Worm (Caenorhabditis elegans) whole organism, L1 larva: ENCODE data around the gene ZK697.14.

Source experiments
- aha-1 ChIP-seq: fragments of 150-350 bp; optimal IDR thresholded peaks from 2 replicates; lab custom pipeline; 2014; ENCODE audit warnings: missing biosample characterization, missing genetic modification characterization
- aly-2 ChIP-seq: fragments of 150-350 bp; optimal IDR thresholded peaks from 2 replicates; lab custom pipeline; 2014; ENCODE audit warnings: missing biosample characterization, missing genetic modification characterization
- ceh-63 ChIP-seq: fragments of 200-800 bp; sonication (Bioruptor generic); optimal IDR thresholded peaks from 2 replicates; lab custom pipeline; 2018; ENCODE audit warnings: mild to moderate bottlenecking, missing genetic modification characterization, missing compliant biosample characterization
- ceh-8 ChIP-seq: fragments of 200-800 bp; sonication (Bioruptor generic); optimal IDR thresholded peaks from 2 replicates; lab custom pipeline; 2018; ENCODE audit warnings: mild to moderate bottlenecking, missing genetic modification characterization, moderate library complexity, missing compliant biosample characterization
- hlh-4 ChIP-seq: sonication (generic microtip); optimal IDR thresholded peaks from 2 replicates; lab custom pipeline; 2016; ENCODE audit warnings: mild to moderate bottlenecking, missing genetic modification characterization, missing compliant biosample characterization
- lsy-2 ChIP-seq, 2 experiments: fragments of 150-350 bp; optimal IDR thresholded peaks; 2 replicates each; lab custom pipeline; 2014; ENCODE audit warnings: missing biosample characterization in 2 of 2, missing genetic modification characterization in 2 of 2
- nhr-237 ChIP-seq: fragments of 150-350 bp; optimal IDR thresholded peaks from 2 replicates; lab custom pipeline; 2014; ENCODE audit warnings: missing biosample characterization, missing genetic modification characterization
- nhr-28 ChIP-seq: fragments of 150-350 bp; optimal IDR thresholded peaks from 2 replicates; lab custom pipeline; 2014; ENCODE audit warnings: missing biosample characterization, missing genetic modification characterization
- nhr-76 ChIP-seq: sonication (generic microtip); optimal IDR thresholded peaks from 2 replicates; lab custom pipeline; 2017; ENCODE audit warnings: missing biosample characterization, missing genetic modification characterization
- nhr-84 ChIP-seq: sonication (generic microtip); optimal IDR thresholded peaks from 2 replicates; lab custom pipeline; 2017; ENCODE audit warnings: missing biosample characterization, missing genetic modification characterization
- unc-62 ChIP-seq: fragments of 150-350 bp; optimal IDR thresholded peaks from 2 replicates; lab custom pipeline; 2014; ENCODE audit warnings: missing biosample characterization, missing genetic modification reagents, missing genetic modification characterization
- xbp-1 ChIP-seq: sonication (generic microtip); optimal IDR thresholded peaks from 2 replicates; lab custom pipeline; 2016; ENCODE audit warnings: missing genetic modification characterization, missing compliant biosample characterization
- ztf-11 ChIP-seq, 2 experiments: sonication (generic microtip); optimal IDR thresholded peaks; 2 replicates each; lab custom pipeline; 2016 to 2017; ENCODE audit warnings: missing genetic modification characterization in 2 of 2, missing biosample characterization in 1 of 2, missing compliant biosample characterization in 1 of 2

DNA sequence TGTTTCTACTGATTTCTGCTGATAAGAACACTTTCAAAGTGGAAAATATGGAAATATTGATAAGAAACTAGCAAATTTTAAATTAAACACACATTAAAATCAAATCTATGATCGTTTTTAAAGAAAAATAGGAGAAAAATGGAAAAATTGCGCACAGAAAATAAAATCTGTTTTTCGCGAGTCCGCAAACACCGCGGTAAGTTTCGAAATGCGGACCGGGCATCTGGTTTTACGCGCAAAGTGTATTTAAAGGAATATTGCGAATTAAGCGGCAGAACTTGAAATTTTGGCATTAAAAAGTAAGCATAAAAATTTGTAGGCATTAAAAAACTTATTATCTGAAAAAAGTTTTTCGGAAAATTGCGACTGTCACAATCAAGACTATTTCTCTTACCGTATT is 17.6 kb upstream of the ZK697.14 start:
- TF ChIP-seq nhr-76, result no peak
- peak; percentile 11 to 29 for TF ChIP-seq lsy-2 (tag; optimal IDR thresholded peaks at IDR 0.05; lab: Kevin White, UChicago)
- no peak for TF ChIP-seq hlh-4
- no peak for TF ChIP-seq xbp-1
- no peak for TF ChIP-seq nhr-84 (tag; lab: Kevin White, UChicago)
- no peak for TF ChIP-seq nhr-237 (tag; lab: Kevin White, UChicago)
- no peak for TF ChIP-seq nhr-28 (tag; lab: Kevin White, UChicago)
- no peak for TF ChIP-seq unc-62 (GFP tag; lab: Kevin White, UChicago)
- TF ChIP-seq ceh-63, result no peak
- no peak for TF ChIP-seq aha-1 (tag; lab: Kevin White, UChicago)
- TF ChIP-seq ztf-11 (tag; optimal IDR thresholded peaks at IDR 0.05; lab: Kevin White, UChicago), result no peak
- TF ChIP-seq ceh-8, result no peak
- TF ChIP-seq aly-2, result no peak
